Worm (Caenorhabditis elegans) whole organism, late embryonic: ENCODE results near the gene sid-3.
A peak's percentile ranks its signal among the peaks of the same experiment; 100 is the strongest.

Experiments
- K09A11.1 ChIP-seq: sonication (generic microtip); optimal IDR thresholded peaks from 2 replicates; lab custom pipeline; 2017; ENCODE audit warnings: antibody characterized with exemption, mild to moderate bottlenecking, missing genetic modification characterization, missing compliant biosample characterization; ENCODE audit not compliant: insufficient read depth
- ceh-2 ChIP-seq: sonication (generic microtip); optimal IDR thresholded peaks from 2 replicates; lab custom pipeline; 2016; ENCODE audit warnings: missing genotype, missing genetic modification characterization, missing compliant biosample characterization
- ceh-31 ChIP-seq: sonication (generic microtip); optimal IDR thresholded peaks from 2 replicates; lab custom pipeline; 2016; ENCODE audit warnings: missing genetic modification characterization, missing compliant biosample characterization
- ceh-48 ChIP-seq: sonication (generic microtip); optimal IDR thresholded peaks from 2 replicates; lab custom pipeline; 2016; ENCODE audit warnings: missing genetic modification characterization, inconsistent platforms, missing compliant biosample characterization
- dmd-4 ChIP-seq: sonication (generic microtip); optimal IDR thresholded peaks from 2 replicates; lab custom pipeline; 2016; ENCODE audit warnings: borderline replicate concordance, missing genetic modification characterization, missing compliant biosample characterization
- dve-1 ChIP-seq: sonication (generic microtip); optimal IDR thresholded peaks from 2 replicates; lab custom pipeline; 2017; ENCODE audit warnings: antibody characterized with exemption, mild to moderate bottlenecking, missing genetic modification characterization, missing compliant biosample characterization
- elt-2 ChIP-seq: sonication (generic microtip); optimal IDR thresholded peaks from 2 replicates; lab custom pipeline; 2016; ENCODE audit warnings: missing genetic modification reagents, missing genetic modification characterization, missing compliant biosample characterization
- ets-4 ChIP-seq: sonication (generic microtip); optimal IDR thresholded peaks from 2 replicates; lab custom pipeline; 2016; ENCODE audit warnings: missing genetic modification characterization, missing compliant biosample characterization
- eyg-1 ChIP-seq: sonication (generic microtip); optimal IDR thresholded peaks from 2 replicates; lab custom pipeline; 2016; ENCODE audit warnings: missing genotype, missing genetic modification characterization, missing compliant biosample characterization
- fkh-10 ChIP-seq: fragments of 150-350 bp; optimal IDR thresholded peaks from 2 replicates; lab custom pipeline; 2014; ENCODE audit warnings: missing biosample characterization, missing genetic modification reagents, missing genetic modification characterization
- hlh-13 ChIP-seq: fragments of 200-800 bp; sonication (Bioruptor generic); optimal IDR thresholded peaks from 2 replicates; lab custom pipeline; 2018; ENCODE audit warnings: mild to moderate bottlenecking, missing genetic modification characterization, missing compliant biosample characterization
- hlh-30 ChIP-seq: sonication (generic microtip); optimal IDR thresholded peaks from 2 replicates; lab custom pipeline; 2017; ENCODE audit warnings: antibody characterized with exemption, missing genetic modification characterization, missing compliant biosample characterization; ENCODE audit not compliant: insufficient read depth
- lin-11 ChIP-seq: fragments of 200-800 bp; sonication (Bioruptor generic); optimal IDR thresholded peaks from 2 replicates; lab custom pipeline; 2018; ENCODE audit warnings: mild to moderate bottlenecking, missing genetic modification characterization, missing compliant biosample characterization
- madf-2 ChIP-seq: sonication (generic microtip); optimal IDR thresholded peaks from 2 replicates; lab custom pipeline; 2017; ENCODE audit warnings: missing genetic modification characterization, missing compliant biosample characterization
- nfya-1 ChIP-seq: sonication (generic microtip); optimal IDR thresholded peaks from 2 replicates; lab custom pipeline; 2017; ENCODE audit warnings: missing genetic modification characterization, mild to moderate bottlenecking, missing compliant biosample characterization, antibody characterized with exemption, moderate library complexity
- nhr-232 ChIP-seq: sonication (generic microtip); optimal IDR thresholded peaks from 2 replicates; lab custom pipeline; 2016; ENCODE audit warnings: missing genetic modification characterization, missing compliant biosample characterization
- npax-4 ChIP-seq: sonication (generic microtip); optimal IDR thresholded peaks from 2 replicates; lab custom pipeline; 2016; ENCODE audit warnings: missing genetic modification characterization, missing compliant biosample characterization
- pax-1 ChIP-seq: fragments of 150-350 bp; optimal IDR thresholded peaks from 2 replicates; lab custom pipeline; 2014; ENCODE audit warnings: missing biosample characterization, missing genetic modification characterization
- pha-4 ChIP-seq: fragments of 150-350 bp; optimal IDR thresholded peaks from 2 replicates; lab custom pipeline; 2018; ENCODE audit warnings: missing biosample characterization, missing genetic modification reagents, missing genetic modification characterization
- rnt-1 ChIP-seq: sonication (generic microtip); optimal IDR thresholded peaks from 2 replicates; lab custom pipeline; 2016; ENCODE audit warnings: missing genetic modification characterization, missing compliant biosample characterization
- sdc-2 ChIP-seq: sonication (generic microtip); optimal IDR thresholded peaks from 2 replicates; lab custom pipeline; 2016; ENCODE audit warnings: missing genotype, missing genetic modification characterization, missing compliant biosample characterization
- syd-9 ChIP-seq: sonication (generic microtip); optimal IDR thresholded peaks from 2 replicates; lab custom pipeline; 2016; ENCODE audit warnings: mild to moderate bottlenecking, missing genetic modification characterization, moderate library complexity, missing compliant biosample characterization
- tbx-7 ChIP-seq: sonication (generic microtip); optimal IDR thresholded peaks from 2 replicates; lab custom pipeline; 2016; ENCODE audit warnings: missing genotype, missing genetic modification characterization, missing compliant biosample characterization
- unc-55 ChIP-seq: sonication (generic microtip); optimal IDR thresholded peaks from 2 replicates; lab custom pipeline; 2017; ENCODE audit warnings: missing biosample characterization, missing genetic modification reagents, missing genetic modification characterization
- unc-86 ChIP-seq: sonication (generic microtip); optimal IDR thresholded peaks from 2 replicates; lab custom pipeline; 2016; ENCODE audit warnings: missing genetic modification characterization, missing compliant biosample characterization
- zip-5 ChIP-seq: sonication (generic microtip); optimal IDR thresholded peaks from 2 replicates; lab custom pipeline; 2016; ENCODE audit warnings: missing genetic modification characterization, missing compliant biosample characterization

The sid-3 gene

ce11 chrX:17185696-17186430 is at the start of gene sid-3:
Gene sid-3, plus strand, starts transcription at chrX:17186380.
- TF ChIP-seq rnt-1, result no peak
- TF ChIP-seq dmd-4, result no peak
- no peak for TF ChIP-seq K09A11.1 (tag; lab: Kevin White, UChicago)
- no peak for TF ChIP-seq dve-1 (tag; lab: Kevin White, UChicago)
- TF ChIP-seq, all 69 proteins: peak for 0

ce11 chrX:17138060-17138557 is 48.1 kb upstream of the sid-3 start, which contains the start of gene cnp-3:
Gene cnp-3, minus strand, starts transcription at chrX:17138110.
- TF ChIP-seq madf-2 (tag; lab: Kevin White, UChicago), result no peak
- no peak for TF ChIP-seq lin-11 (tag; lab: Kevin White, UChicago)
- no peak for TF ChIP-seq unc-86 (tag; lab: Kevin White, UChicago)
- peak; percentile 49 for TF ChIP-seq unc-55 (GFP tag; lab: Kevin White, UChicago)
- TF ChIP-seq dmd-4, result no peak
- TF ChIP-seq, all 69 proteins: peak for 1

ce11 chrX:17139204-17139780 is 46.9 kb upstream of the sid-3 start:
- TF ChIP-seq elt-2 (peak; percentile 77), npax-4 (no peak)

- TF ChIP-seq tbx-7 (tag; lab: Kevin White, UChicago) (no peak), nhr-232 (tag; lab: Kevin White, UChicago) (no peak), zip-5 (tag; lab: Kevin White, UChicago) (no peak), lin-11 (tag; lab: Kevin White, UChicago) (no peak), syd-9 (tag; lab: Kevin White, UChicago) (no peak), fkh-10 (no peak), pha-4 (no peak), eyg-1 (tag; lab: Kevin White, UChicago) (no peak), pax-1 (tag; lab: Kevin White, UChicago) (no peak), ets-4 (tag; lab: Kevin White, UChicago) (no peak), unc-86 (tag; lab: Kevin White, UChicago) (no peak), ceh-31 (tag; lab: Kevin White, UChicago) (no peak), ceh-2 (tag; lab: Kevin White, UChicago) (no peak), ceh-48 (tag; lab: Kevin White, UChicago) (no peak), hlh-13 (no peak)
- TF ChIP-seq, all 69 proteins: peak for 0
Measured at ce11 chrX:17140447-17140846, 45.7 kb upstream of the sid-3 start.

ce11 chrX:17146545-17146944 is 39.6 kb upstream of the sid-3 start:
- TF ChIP-seq hlh-30 (tag; lab: Kevin White, UChicago) (no peak), elt-2 (peak; percentile 26)

- TF ChIP-seq sdc-2 (tag; lab: Kevin White, UChicago) (peak; percentile 32), madf-2 (tag; lab: Kevin White, UChicago) (no peak), nfya-1 (tag; lab: Kevin White, UChicago) (peak; percentile 3)
Measured at ce11 chrX:17149877-17150490, 36.2 kb upstream of the sid-3 start, which contains the start of gene T23C6.4. Gene T23C6.4, minus strand, starts transcription at chrX:17149927.
